Worm (Caenorhabditis elegans): Measurements from ENCODE around the gene srh-3.

DNA sequence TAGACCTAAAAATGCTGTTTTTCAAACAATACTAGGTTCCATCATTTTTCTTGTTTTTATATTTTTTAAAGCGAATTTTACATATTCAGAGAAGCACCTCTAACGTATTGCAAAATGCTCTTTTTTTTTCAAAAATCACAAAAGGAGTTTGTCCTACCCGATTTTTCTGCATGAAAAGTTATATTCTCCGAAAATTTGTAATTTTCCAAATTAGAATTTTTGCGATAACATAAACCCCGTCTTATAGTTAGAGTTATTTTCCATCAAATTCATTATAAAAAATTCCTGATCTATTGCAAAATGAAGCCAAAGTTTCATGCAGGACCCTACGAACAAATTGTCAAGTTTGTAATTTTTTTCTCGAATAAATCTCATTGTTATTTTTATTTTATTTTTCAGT is 26.1 kb downstream of the srh-3 start, which contains the start of gene srw-99:
- TF ChIP-seq nhr-25 (tag; optimal IDR thresholded peaks at IDR 0.05), result no peak
- no peak for TF ChIP-seq tbx-2 (tag; optimal IDR thresholded peaks at IDR 0.05)
- no peak for TF ChIP-seq ceh-16 (tag; optimal IDR thresholded peaks at IDR 0.05)
- no peak for TF ChIP-seq ceh-82 (tag; optimal IDR thresholded peaks at IDR 0.05)
- TF ChIP-seq aly-2 (tag; optimal IDR thresholded peaks at IDR 0.05), result no peak
- TF ChIP-seq elt-1 (tag; optimal IDR thresholded peaks at IDR 0.05), result no peak
- TF ChIP-seq fkh-10 (GFP tag; optimal IDR thresholded peaks at IDR 0.05), result no peak
- no peak for TF ChIP-seq daf-12 (tag; optimal IDR thresholded peaks at IDR 0.05)
- no peak for TF ChIP-seq fos-1 (tag; optimal IDR thresholded peaks at IDR 0.05)
- TF ChIP-seq egl-27 (tag; optimal IDR thresholded peaks at IDR 0.05), result no peak
- TF ChIP-seq pha-4 (tag; optimal IDR thresholded peaks at IDR 0.05), result no peak

Measured in whole organism, L3 larva.